Worm (Caenorhabditis elegans) whole organism, L4 larva: ENCODE measurements around the gene lron-1.

ENCODE experiments used
- R02D3.7 ChIP-seq: fragments of 150-350 bp; sonication (generic microtip); optimal IDR thresholded peaks from 3 replicates; lab custom pipeline; 2014; ENCODE audit warnings: missing biosample characterization, missing genetic modification characterization
- pha-4 ChIP-seq, 2 experiments: fragments of 150-350 bp in 1 of 2; fragments of 200-800 bp in 1 of 2; sonication (Bioruptor generic) in 1 of 2; IDR thresholded peaks in 1 of 2; optimal IDR thresholded peaks in 1 of 2; 2 replicates each; pipeline versions ENCODE4 v1.3.6 to Lab custom; 2014 to 2022; ENCODE audit warnings: missing genetic modification characterization in 2 of 2, missing genetic modification reagents in 2 of 2, missing biosample characterization in 1 of 2, missing compliant biosample characterization in 1 of 2
- zag-1 ChIP-seq: fragments of 150-350 bp; optimal IDR thresholded peaks from 2 replicates; lab custom pipeline; 2014; ENCODE audit warnings: missing biosample characterization, missing genetic modification characterization

- TF ChIP-seq pha-4 (GFP tag; IDR thresholded peaks at IDR 0.05; lab: Robert Waterston, UW), result no peak
- TF ChIP-seq pha-4 (tag; optimal IDR thresholded peaks at IDR 0.05; lab: Kevin White, UChicago), result peak; percentile 5
- TF ChIP-seq R02D3.7, result no peak
- no peak for TF ChIP-seq zag-1
Measured at ce11 chrX:14572419-14572818, at the start of gene lron-1.
